Worm (Caenorhabditis elegans) whole organism, L4 larva: ENCODE results near the gene nuc-1.

Experiments
- D1046.2 ChIP-seq: fragments of 200-800 bp; sonication (Bioruptor generic); IDR thresholded peaks from 2 replicates; pipeline ENCODE4 v1.3.6; 2022; ENCODE audit warnings: missing genetic modification characterization, missing compliant biosample characterization
- F26F4.8 ChIP-seq: fragments of 200-800 bp; sonication (Bioruptor generic); conservative IDR thresholded peaks from 2 replicates; pipeline ENCODE4 v1.3.6; 2022; ENCODE audit warnings: missing genetic modification characterization, missing compliant biosample characterization
- F37D6.2 ChIP-seq: sonication (generic microtip); optimal IDR thresholded peaks from 2 replicates; lab custom pipeline; 2016; ENCODE audit warnings: mild to moderate bottlenecking, missing genetic modification characterization, missing compliant biosample characterization
- F44E2.7 ChIP-seq: fragments of 200-800 bp; sonication (Bioruptor generic); IDR thresholded peaks from 2 replicates; pipeline ENCODE4 v2.1.2; 2022; ENCODE audit warnings: missing genetic modification characterization, missing compliant biosample characterization
- F49E8.2 ChIP-seq: sonication (generic microtip); optimal IDR thresholded peaks from 2 replicates; lab custom pipeline; 2016; ENCODE audit warnings: missing compliant biosample characterization, mild to moderate bottlenecking, missing genetic modification characterization, borderline replicate concordance
- T20F7.1 ChIP-seq: fragments of 200-800 bp; sonication (Bioruptor generic); optimal IDR thresholded peaks from 2 replicates; lab custom pipeline; 2018; ENCODE audit warnings: mild to moderate bottlenecking, missing genetic modification characterization, missing compliant biosample characterization
- T26A8.4 ChIP-seq: fragments of 200-800 bp; sonication (Bioruptor generic); IDR thresholded peaks from 2 replicates; pipeline ENCODE4 v1.3.6; 2022; ENCODE audit warnings: missing genetic modification characterization, missing compliant biosample characterization
- Y75B8A.6 ChIP-seq: fragments of 200-800 bp; sonication (Bioruptor generic); IDR thresholded peaks from 2 replicates; pipeline ENCODE4 v1.3.6; 2022; ENCODE audit warnings: missing genetic modification reagents, missing genetic modification characterization, missing compliant biosample characterization
- ZK337.2 ChIP-seq: fragments of 200-800 bp; sonication (Bioruptor generic); IDR thresholded peaks from 2 replicates; pipeline ENCODE4 v1.3.6; 2022; ENCODE audit warnings: missing genetic modification reagents, missing genetic modification characterization, missing compliant biosample characterization
- arid-1 ChIP-seq: fragments of 200-800 bp; sonication (Bioruptor generic); conservative IDR thresholded peaks from 2 replicates; pipeline ENCODE4 v1.3.6; 2022; ENCODE audit warnings: missing genetic modification reagents, missing genetic modification characterization, missing compliant biosample characterization
- ceh-44 ChIP-seq: fragments of 200-800 bp; sonication (Bioruptor generic); IDR thresholded peaks from 2 replicates; pipeline ENCODE4 v1.3.6; 2022; ENCODE audit warnings: missing genetic modification reagents, missing genetic modification characterization, missing compliant biosample characterization
- cey-2 ChIP-seq: sonication (generic microtip); optimal IDR thresholded peaks from 3 replicates; lab custom pipeline; 2017; ENCODE audit warnings: missing genetic modification characterization, mild to moderate bottlenecking, missing compliant biosample characterization, antibody characterized with exemption, borderline replicate concordance; ENCODE audit not compliant: insufficient read depth
- daf-16 ChIP-seq, 3 experiments: sonication (generic microtip); optimal IDR thresholded peaks; 2 replicates each; lab custom pipeline; 2016 to 2017; ENCODE audit warnings: missing genetic modification characterization in 3 of 3, missing genetic modification reagents in 3 of 3, mild to moderate bottlenecking in 2 of 3, missing compliant biosample characterization in 2 of 3, missing biosample characterization in 1 of 3, moderate library complexity in 1 of 3
- daf-19 ChIP-seq: fragments of 200-800 bp; sonication (Bioruptor generic); conservative IDR thresholded peaks from 2 replicates; pipeline ENCODE4 v1.3.6; 2022; ENCODE audit warnings: missing genetic modification characterization, missing compliant biosample characterization
- daf-8 ChIP-seq: fragments of 200-800 bp; sonication (Bioruptor generic); IDR thresholded peaks from 2 replicates; pipeline ENCODE4 v1.3.6; 2022; ENCODE audit warnings: missing genetic modification characterization, missing compliant biosample characterization
- dmd-8 ChIP-seq: fragments of 200-800 bp; sonication (Bioruptor generic); IDR thresholded peaks from 2 replicates; pipeline ENCODE4 v1.3.6; 2022; ENCODE audit warnings: missing genetic modification characterization, missing compliant biosample characterization
- duxl-1 ChIP-seq: sonication (generic microtip); optimal IDR thresholded peaks from 2 replicates; lab custom pipeline; 2016; ENCODE audit warnings: mild to moderate bottlenecking, missing genetic modification characterization, moderate library complexity, missing compliant biosample characterization; ENCODE audit not compliant: poor library complexity
- egl-27 ChIP-seq: sonication (generic microtip); optimal IDR thresholded peaks from 3 replicates; lab custom pipeline; 2017; ENCODE audit warnings: missing biosample characterization, missing genetic modification reagents, missing genetic modification characterization
- fos-1 ChIP-seq: fragments of 150-350 bp; optimal IDR thresholded peaks from 2 replicates; lab custom pipeline; 2014; ENCODE audit warnings: missing biosample characterization, missing genetic modification characterization
- hif-1 ChIP-seq, 2 experiments: sonication (generic microtip); optimal IDR thresholded peaks; 2 replicates each; lab custom pipeline; 2016 to 2017; ENCODE audit warnings: missing compliant biosample characterization in 2 of 2, missing genetic modification characterization in 2 of 2, missing genetic modification reagents in 2 of 2, missing genotype in 2 of 2, mild to moderate bottlenecking in 1 of 2
- hmg-1.1 ChIP-seq: fragments of 200-800 bp; sonication (Bioruptor generic); IDR thresholded peaks from 2 replicates; pipeline ENCODE4 v1.3.6; 2022; ENCODE audit warnings: missing genetic modification reagents, missing genetic modification characterization, missing compliant biosample characterization
- lin-1 ChIP-seq: fragments of 200-800 bp; sonication (Bioruptor generic); IDR thresholded peaks from 2 replicates; pipeline ENCODE4 v1.3.6; 2022; ENCODE audit warnings: missing genetic modification reagents, missing genetic modification characterization, missing compliant biosample characterization
- lin-13 ChIP-seq: fragments of 150-350 bp; optimal IDR thresholded peaks from 2 replicates; lab custom pipeline; 2014; ENCODE audit warnings: missing biosample characterization, missing genetic modification reagents, missing genetic modification characterization
- lin-15B ChIP-seq: fragments of 150-350 bp; sonication (generic microtip); optimal IDR thresholded peaks from 3 replicates; lab custom pipeline; 2014; ENCODE audit warnings: missing biosample characterization, missing genetic modification characterization
- lin-38 ChIP-seq: fragments of 200-800 bp; sonication (Bioruptor generic); IDR thresholded peaks from 2 replicates; pipeline ENCODE4 v1.3.6; 2022; ENCODE audit warnings: missing genetic modification reagents, missing genetic modification characterization, missing compliant biosample characterization
- lin-39 ChIP-seq: fragments of 150-350 bp; optimal IDR thresholded peaks from 2 replicates; lab custom pipeline; 2014; ENCODE audit warnings: missing biosample characterization, missing genetic modification reagents, missing genetic modification characterization
- lir-3 ChIP-seq: sonication (generic microtip); optimal IDR thresholded peaks from 2 replicates; lab custom pipeline; 2016; ENCODE audit warnings: mild to moderate bottlenecking, missing genetic modification characterization, missing compliant biosample characterization
- lsy-2 ChIP-seq, 2 experiments: fragments of 150-350 bp in 1 of 2; sonication (generic microtip) in 1 of 2; optimal IDR thresholded peaks; 2 replicates each; lab custom pipeline; 2014 to 2017; ENCODE audit warnings: missing biosample characterization in 2 of 2, missing genetic modification characterization in 2 of 2
- madf-9 ChIP-seq: fragments of 200-800 bp; sonication (Bioruptor generic); conservative IDR thresholded peaks from 2 replicates; pipeline ENCODE4 v1.3.6; 2022; ENCODE audit warnings: missing genetic modification reagents, missing genetic modification characterization, missing compliant biosample characterization
- mep-1 ChIP-seq: fragments of 150-350 bp; sonication (generic microtip); optimal IDR thresholded peaks from 3 replicates; lab custom pipeline; 2014; ENCODE audit warnings: missing biosample characterization, missing genetic modification characterization
- nhr-10 ChIP-seq: fragments of 150-350 bp; optimal IDR thresholded peaks from 2 replicates; lab custom pipeline; 2014; ENCODE audit warnings: missing biosample characterization, missing genetic modification characterization
- nhr-102 ChIP-seq: sonication (generic microtip); optimal IDR thresholded peaks from 2 replicates; lab custom pipeline; 2016; ENCODE audit warnings: mild to moderate bottlenecking, missing genetic modification characterization, moderate library complexity, missing compliant biosample characterization
- nhr-111 ChIP-seq: fragments of 200-800 bp; sonication (Bioruptor generic); optimal IDR thresholded peaks from 2 replicates; lab custom pipeline; 2018; ENCODE audit warnings: mild to moderate bottlenecking, missing genetic modification characterization, missing compliant biosample characterization
- nhr-28 ChIP-seq: fragments of 150-350 bp; optimal IDR thresholded peaks from 2 replicates; lab custom pipeline; 2014; ENCODE audit warnings: missing biosample characterization, missing genetic modification characterization
- nhr-41 ChIP-seq: fragments of 200-800 bp; sonication (Bioruptor generic); IDR thresholded peaks from 2 replicates; pipeline ENCODE4 v1.3.6; 2022; ENCODE audit warnings: missing genetic modification reagents, missing genetic modification characterization, missing compliant biosample characterization
- nhr-6 ChIP-seq: fragments of 150-350 bp; optimal IDR thresholded peaks from 2 replicates; lab custom pipeline; 2014; ENCODE audit warnings: missing biosample characterization, missing genetic modification characterization
- nhr-77 ChIP-seq: fragments of 150-350 bp; optimal IDR thresholded peaks from 2 replicates; lab custom pipeline; 2014; ENCODE audit warnings: missing biosample characterization, missing genetic modification characterization
- pha-4 ChIP-seq, 2 experiments: fragments of 150-350 bp in 1 of 2; fragments of 200-800 bp in 1 of 2; sonication (Bioruptor generic) in 1 of 2; IDR thresholded peaks in 1 of 2; optimal IDR thresholded peaks in 1 of 2; 2 replicates each; pipeline versions ENCODE4 v1.3.6 to Lab custom; 2014 to 2022; ENCODE audit warnings: missing genetic modification characterization in 2 of 2, missing genetic modification reagents in 2 of 2, missing biosample characterization in 1 of 2, missing compliant biosample characterization in 1 of 2
- pqm-1 ChIP-seq: sonication (generic microtip); optimal IDR thresholded peaks from 2 replicates; lab custom pipeline; 2017; ENCODE audit warnings: missing biosample characterization, missing genetic modification characterization
- rbr-2 ChIP-seq: sonication (generic microtip); optimal IDR thresholded peaks from 2 replicates; lab custom pipeline; 2016; ENCODE audit warnings: missing genotype, missing genetic modification characterization, missing compliant biosample characterization
- sdz-12 ChIP-seq: fragments of 200-800 bp; sonication (Bioruptor generic); optimal IDR thresholded peaks from 2 replicates; lab custom pipeline; 2018; ENCODE audit warnings: mild to moderate bottlenecking, missing genetic modification characterization, missing compliant biosample characterization
- set-16 ChIP-seq: fragments of 200-800 bp; sonication (Bioruptor generic); IDR thresholded peaks from 2 replicates; pipeline ENCODE4 v1.3.6; 2022; ENCODE audit warnings: missing genetic modification reagents, missing genetic modification characterization, missing compliant biosample characterization
- snpc-4 ChIP-seq: fragments of 150-350 bp; optimal IDR thresholded peaks from 2 replicates; lab custom pipeline; 2014; ENCODE audit warnings: missing biosample characterization, missing genetic modification characterization
- spr-3 ChIP-seq: fragments of 200-800 bp; sonication (Bioruptor generic); optimal IDR thresholded peaks from 2 replicates; lab custom pipeline; 2018; ENCODE audit warnings: mild to moderate bottlenecking, missing genetic modification characterization, missing compliant biosample characterization
- tra-1 ChIP-seq: fragments of 200-800 bp; sonication (Bioruptor generic); IDR thresholded peaks from 2 replicates; pipeline ENCODE4 v1.3.6; 2022; ENCODE audit warnings: missing genetic modification reagents, missing genetic modification characterization, missing compliant biosample characterization
- unc-130 ChIP-seq: sonication (generic microtip); optimal IDR thresholded peaks from 2 replicates; lab custom pipeline; 2016; ENCODE audit warnings: missing genetic modification reagents, missing genetic modification characterization, missing compliant biosample characterization
- unc-39 ChIP-seq: sonication (generic microtip); optimal IDR thresholded peaks from 2 replicates; lab custom pipeline; 2017; ENCODE audit warnings: missing biosample characterization, missing genetic modification characterization
- vab-7 ChIP-seq: fragments of 200-800 bp; sonication (Bioruptor generic); IDR thresholded peaks from 2 replicates; pipeline ENCODE4 v1.3.6; 2022; ENCODE audit warnings: missing genetic modification reagents, missing genetic modification characterization, missing compliant biosample characterization
- zip-2 ChIP-seq: fragments of 150-350 bp; optimal IDR thresholded peaks from 2 replicates; lab custom pipeline; 2014; ENCODE audit warnings: missing biosample characterization, missing genetic modification characterization

The nuc-1 gene

DNA sequence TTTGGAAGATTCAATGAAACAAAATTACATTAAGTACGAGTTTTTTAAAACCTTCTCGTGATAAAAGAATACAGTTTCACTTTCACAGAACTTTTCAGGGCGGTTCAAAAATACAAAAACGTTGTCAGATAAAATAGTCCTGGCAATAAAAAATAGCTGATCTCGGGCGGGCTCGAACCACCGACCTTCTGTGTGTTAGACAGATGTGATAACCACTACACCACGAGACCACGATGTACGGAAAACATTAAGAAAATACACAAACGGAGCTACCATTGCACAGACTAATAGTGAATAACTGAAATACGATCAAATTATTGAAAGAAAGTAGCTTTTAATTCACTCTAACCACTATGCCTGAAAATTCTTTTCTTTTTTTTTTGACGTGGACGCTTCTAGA lies 21.2 kb downstream of the nuc-1 start (continued):
- no peak for TF ChIP-seq lin-39
- peak; percentile 68; the same call in 1 of the 2 replicates for TF ChIP-seq pha-4 (GFP tag; IDR thresholded peaks at IDR 0.05; lab: Robert Waterston, UW)
- no peak for TF ChIP-seq pha-4 (tag; optimal IDR thresholded peaks at IDR 0.05; lab: Kevin White, UChicago)
- TF ChIP-seq arid-1: peak; percentile 69; the same call in 1 of the 2 replicates
- 0 out of 2 replicates have a peak, but pooled peaks have one; percentile 45 for TF ChIP-seq lin-1 (GFP tag; lab: Robert Waterston, UW)
- TF ChIP-seq tra-1 (GFP tag; lab: Robert Waterston, UW): peak; percentile 74
- peak; percentile 44; the same call in 1 of the 2 replicates for TF ChIP-seq madf-9 (GFP tag; lab: Robert Waterston, UW)
- no peak for TF ChIP-seq sdz-12 (GFP tag; lab: Kevin White, UChicago)
- no peak for TF ChIP-seq F37D6.2 (tag; lab: Kevin White, UChicago)
- TF ChIP-seq D1046.2 (GFP tag; lab: Robert Waterston, UW): 0 out of 2 replicates have a peak, but pooled peaks have one; percentile 53
- no peak for TF ChIP-seq lin-15B
- TF ChIP-seq F44E2.7: 0 out of 2 replicates have a peak, but pooled peaks have one; percentile 18
- TF ChIP-seq ZK337.2 (GFP tag; lab: Robert Waterston, UW): no peak
- 0 out of 2 replicates have a peak, but pooled peaks have one; percentile 11 for TF ChIP-seq hmg-1.1
- peak in 1 of 2 experiments; percentile 34 for TF ChIP-seq lsy-2 (tag; optimal IDR thresholded peaks at IDR 0.05; lab: Kevin White, UChicago)
- TF ChIP-seq unc-39 (tag; lab: Kevin White, UChicago): no peak
- TF ChIP-seq F26F4.8 (GFP tag; lab: Robert Waterston, UW): 0 out of 2 replicates have a peak, but pooled peaks have one; percentile 31
- no peak for TF ChIP-seq nhr-28 (tag; lab: Kevin White, UChicago)
- no peak for TF ChIP-seq zip-2 (tag; lab: Kevin White, UChicago)
- TF ChIP-seq Y75B8A.6 (GFP tag; lab: Robert Waterston, UW): 0 out of 2 replicates have a peak, but pooled peaks have one; percentile 13
- TF ChIP-seq F49E8.2 (tag; lab: Kevin White, UChicago): no peak
- TF ChIP-seq dmd-8 (GFP tag; lab: Robert Waterston, UW): peak; percentile 81
- TF ChIP-seq nhr-6 (tag; lab: Kevin White, UChicago): peak; percentile 36
- TF ChIP-seq snpc-4 (tag; lab: Kevin White, UChicago): no peak
- TF ChIP-seq unc-130 (GFP tag; lab: Kevin White, UChicago): no peak
- peak in 1 of 2 experiments; percentile 38 for TF ChIP-seq hif-1 (tag; optimal IDR thresholded peaks at IDR 0.05; lab: Kevin White, UChicago)
- TF ChIP-seq nhr-102: peak; percentile 11
- peak; percentile 37 for TF ChIP-seq rbr-2 (tag; lab: Kevin White, UChicago)
- peak; percentile 67; the same call in 1 of the 2 replicates for TF ChIP-seq daf-19 (GFP tag; lab: Robert Waterston, UW)
- TF ChIP-seq duxl-1 (tag; lab: Kevin White, UChicago): no peak
- TF ChIP-seq fos-1: no peak
- no peak for TF ChIP-seq cey-2 (tag; lab: Kevin White, UChicago)
- no peak for TF ChIP-seq T20F7.1 (GFP tag; lab: Kevin White, UChicago)
- no peak for TF ChIP-seq daf-8 (GFP tag; lab: Robert Waterston, UW)
- no peak for TF ChIP-seq set-16 (GFP tag; lab: Robert Waterston, UW)
- no peak for TF ChIP-seq lir-3
- TF ChIP-seq lin-38 (GFP tag; lab: Robert Waterston, UW): peak; percentile 64
- peak; percentile 30 to 40 for TF ChIP-seq daf-16 (GFP tag; optimal IDR thresholded peaks at IDR 0.05; lab: Kevin White, UChicago)
- TF ChIP-seq daf-16 (tag; optimal IDR thresholded peaks at IDR 0.05; lab: Kevin White, UChicago): peak; percentile 62
- TF ChIP-seq ceh-44: no peak
- no peak for TF ChIP-seq nhr-10 (tag; lab: Kevin White, UChicago)
- TF ChIP-seq nhr-77: no peak
- TF ChIP-seq pqm-1: no peak
- no peak for TF ChIP-seq nhr-111 (GFP tag; lab: Kevin White, UChicago)
- TF ChIP-seq egl-27 (tag; lab: Kevin White, UChicago): no peak
- peak; percentile 64 for TF ChIP-seq mep-1 (tag; lab: Kevin White, UChicago)
- TF ChIP-seq vab-7 (GFP tag; lab: Robert Waterston, UW): peak; percentile 80
- TF ChIP-seq spr-3 (GFP tag; lab: Kevin White, UChicago): no peak
- TF ChIP-seq nhr-41 (GFP tag; lab: Robert Waterston, UW): no peak
- no peak for TF ChIP-seq lin-13 (GFP tag; lab: Kevin White, UChicago)
- peak; percentile 61 for TF ChIP-seq T26A8.4 (GFP tag; lab: Robert Waterston, UW)
